Worm (Caenorhabditis elegans): Measurements from ENCODE around the gene Y102A11A.1.

Gene Y102A11A.1

DNA sequence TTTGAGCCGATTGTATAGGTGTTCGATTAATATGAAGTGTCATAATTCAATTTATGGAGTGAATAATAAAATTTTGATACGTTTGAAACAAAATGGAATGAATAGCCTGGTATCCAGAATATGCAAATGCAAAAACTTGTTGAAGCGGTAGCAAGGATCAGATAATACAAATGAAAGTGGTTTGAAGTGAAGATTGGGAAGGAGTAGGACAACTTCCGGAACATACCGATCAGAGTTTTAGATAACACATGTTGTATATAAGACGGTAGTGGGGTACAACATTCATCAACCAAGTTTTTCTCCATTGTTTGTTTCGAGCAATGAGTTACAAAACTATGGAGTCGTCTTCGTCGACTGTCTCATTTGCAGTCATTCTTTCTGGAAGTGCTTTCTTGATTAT lies 41.5 kb downstream of the Y102A11A.1 start, which contains the start of gene col-164:
TSS of gene col-164 (plus strand) at position 301 of the 400 bp plus-strand sequence.
- TF ChIP-seq ceh-82 (tag; optimal IDR thresholded peaks at IDR 0.05), result no peak
- no peak for TF ChIP-seq egl-27 (tag; optimal IDR thresholded peaks at IDR 0.05)
- no peak for TF ChIP-seq elt-3 (tag; optimal IDR thresholded peaks at IDR 0.05)
- TF ChIP-seq nhr-23 (tag; optimal IDR thresholded peaks at IDR 0.05), result no peak
- no peak for TF ChIP-seq skn-1 (tag; optimal IDR thresholded peaks at IDR 0.05)
- no peak for TF ChIP-seq nhr-12 (tag; optimal IDR thresholded peaks at IDR 0.05)
- TF ChIP-seq nhr-11 (tag; optimal IDR thresholded peaks at IDR 0.05), result no peak
- TF ChIP-seq tbx-2 (tag; optimal IDR thresholded peaks at IDR 0.05), result no peak
- no peak for TF ChIP-seq unc-39 (tag; optimal IDR thresholded peaks at IDR 0.05)
- no peak for TF ChIP-seq ceh-16 (tag; optimal IDR thresholded peaks at IDR 0.05)
- TF ChIP-seq lsy-12 (tag; optimal IDR thresholded peaks at IDR 0.05), result no peak
- TF ChIP-seq lin-39 (tag; optimal IDR thresholded peaks at IDR 0.05), result no peak
- no peak for TF ChIP-seq egl-5 (tag; optimal IDR thresholded peaks at IDR 0.05)
- TF ChIP-seq elt-1 (tag; optimal IDR thresholded peaks at IDR 0.05), result no peak
- no peak for TF ChIP-seq ZK546.5 (tag; optimal IDR thresholded peaks at IDR 0.05)

DNA sequence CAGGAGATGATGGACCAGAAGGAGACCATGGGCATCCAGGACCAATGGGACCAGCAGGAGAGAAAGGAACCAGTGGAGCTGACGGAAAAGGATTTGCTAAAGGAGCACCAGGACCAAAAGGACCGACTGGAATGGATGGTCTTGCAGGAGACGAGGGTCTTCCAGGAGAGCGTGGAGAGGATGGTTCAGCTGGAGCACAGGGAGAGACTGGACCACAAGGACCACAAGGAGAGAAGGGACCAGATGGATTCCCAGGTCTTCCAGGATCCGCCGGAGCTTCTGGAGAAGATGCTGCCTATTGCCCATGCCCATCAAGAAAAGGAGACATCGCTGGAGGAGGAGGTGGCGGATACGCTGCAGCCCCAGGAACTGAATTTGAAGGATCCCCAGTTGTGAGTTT lies 42.5 kb downstream of the Y102A11A.1 start:
- no peak for TF ChIP-seq pqm-1 (tag; optimal IDR thresholded peaks at IDR 0.05)

DNA sequence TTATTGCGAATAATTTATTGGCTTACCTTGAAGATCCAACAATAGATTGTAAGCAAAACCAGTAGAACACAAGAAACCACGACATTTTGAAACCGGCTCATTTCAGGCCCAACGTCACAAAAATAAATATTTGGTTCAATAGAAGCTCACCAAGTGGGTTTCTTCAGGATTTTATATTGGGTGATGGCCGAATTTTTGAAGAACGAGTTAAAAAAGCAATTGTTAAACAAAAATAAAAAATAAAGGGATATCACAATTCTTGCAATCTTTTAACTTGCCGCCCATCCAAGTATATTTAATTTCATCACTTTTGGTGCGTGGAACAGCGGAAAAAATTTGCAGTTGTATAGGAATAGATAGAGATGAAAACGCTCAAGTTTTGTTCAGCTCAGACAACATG lies 45.2 kb downstream of the Y102A11A.1 start, which contains the start of gene T21D9.2:
TSS of gene T21D9.2 (minus strand) at position 101 of the 400 bp plus-strand sequence.
- TF ChIP-seq elt-2 (tag; optimal IDR thresholded peaks at IDR 0.05) (no peak), ztf-11 (tag; optimal IDR thresholded peaks at IDR 0.05) (no peak), mml-1 (tag; optimal IDR thresholded peaks at IDR 0.05) (no peak), unc-39 (tag; optimal IDR thresholded peaks at IDR 0.05) (no peak), nfya-1 (tag; optimal IDR thresholded peaks at IDR 0.05; ENCODE audit: insufficient read depth) (no peak), pha-4 (tag; optimal IDR thresholded peaks at IDR 0.05) (no peak), skn-1 (tag; optimal IDR thresholded peaks at IDR 0.05) (no peak), ZK546.5 (tag; optimal IDR thresholded peaks at IDR 0.05) (no peak), nhr-43 (tag; optimal IDR thresholded peaks at IDR 0.05; ENCODE audit: poor library complexity, severe bottlenecking) (no peak), nhr-28 (tag; optimal IDR thresholded peaks at IDR 0.05) (no peak), nhr-77 (tag; optimal IDR thresholded peaks at IDR 0.05) (no peak), nhr-76 (tag; optimal IDR thresholded peaks at IDR 0.05) (no peak), fos-1 (tag; optimal IDR thresholded peaks at IDR 0.05) (no peak), unc-62 (GFP tag; optimal IDR thresholded peaks at IDR 0.05) (no peak), tbx-2 (tag; optimal IDR thresholded peaks at IDR 0.05) (no peak), lin-39 (tag; optimal IDR thresholded peaks at IDR 0.05) (no peak), ceh-9 (tag; optimal IDR thresholded peaks at IDR 0.05) (no peak), ztf-4 (tag; optimal IDR thresholded peaks at IDR 0.05) (no peak), snpc-4 (tag; optimal IDR thresholded peaks at IDR 0.05) (no peak)

DNA sequence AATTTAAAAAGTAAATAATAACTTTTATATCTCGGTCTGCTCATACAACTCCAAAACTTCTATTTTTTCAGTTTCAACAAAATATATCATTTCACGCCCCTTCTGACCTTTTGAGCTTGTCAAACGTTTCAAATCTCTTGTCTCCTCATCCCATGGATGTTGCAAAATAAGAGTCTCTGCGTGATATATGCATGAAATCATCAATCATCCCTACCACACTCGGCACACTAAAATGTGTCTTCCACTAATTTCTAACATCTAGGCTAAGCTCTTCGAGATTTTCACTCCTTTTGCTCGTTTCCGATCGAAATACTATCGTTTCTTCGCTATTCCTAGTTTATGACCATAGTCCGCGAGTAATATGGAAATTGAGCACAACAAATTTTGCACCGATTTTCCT lies 47.4 kb downstream of the Y102A11A.1 start:
- TF ChIP-seq egl-5 (tag; optimal IDR thresholded peaks at IDR 0.05) (no peak), daf-12 (tag; optimal IDR thresholded peaks at IDR 0.05) (no peak), lin-15B (tag; optimal IDR thresholded peaks at IDR 0.05) (no peak), nhr-25 (tag; optimal IDR thresholded peaks at IDR 0.05) (no peak), nhr-12 (tag; optimal IDR thresholded peaks at IDR 0.05) (no peak), lin-39 (tag; optimal IDR thresholded peaks at IDR 0.05) (peak; percentile 34)
